Fruit fly (Drosophila melanogaster): ENCODE results near the gene ScsbetaA.

ScsbetaA gene

DNA sequence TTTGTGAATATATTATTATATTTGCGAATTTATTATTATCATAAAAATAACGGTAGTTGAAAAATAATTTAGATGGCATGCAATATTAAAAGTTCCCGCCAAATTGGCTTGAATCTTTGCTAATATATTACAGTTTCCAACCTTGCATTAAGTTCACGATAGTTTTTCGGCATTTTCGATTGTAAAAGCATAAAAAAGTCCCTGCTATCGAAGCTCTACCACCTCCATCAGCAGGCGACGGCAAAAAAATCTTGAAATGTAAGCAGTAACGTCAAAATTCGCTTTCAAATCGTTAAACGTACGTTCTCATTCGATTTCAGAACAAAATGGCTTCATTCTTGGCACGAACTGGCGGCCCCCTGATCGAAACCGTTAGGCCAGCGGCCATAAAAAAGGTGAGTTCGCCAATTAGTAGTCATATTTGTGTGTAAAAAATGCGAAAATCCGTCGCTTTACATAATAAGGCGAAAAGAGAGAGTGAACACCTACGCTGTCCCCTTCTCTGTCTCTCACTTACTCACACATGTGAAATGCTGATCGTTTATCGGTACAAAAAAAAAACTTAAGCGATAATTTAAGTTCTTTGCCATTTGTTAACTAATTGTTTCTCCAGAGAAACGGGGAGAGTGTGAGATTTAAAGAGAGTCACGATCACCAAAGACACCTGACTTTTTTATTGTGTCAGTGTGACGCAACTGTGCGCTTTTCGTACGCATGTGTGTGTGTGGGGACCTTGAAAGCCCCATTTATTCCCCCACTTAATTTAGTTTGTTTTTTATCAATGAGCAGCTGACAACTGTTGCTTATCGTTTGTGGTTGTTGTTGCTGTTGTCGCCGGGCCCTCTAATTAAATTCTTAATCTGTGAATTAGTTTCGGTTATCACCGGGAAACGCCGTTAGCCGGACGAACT is at the start of gene ScsbetaA (continued):
- no peak for TF ChIP-seq CG13624 (GFP tag; optimal IDR thresholded peaks at IDR 0.05)
- TF ChIP-seq CG12104 (GFP tag; optimal IDR thresholded peaks at IDR 0.05) = no peak
- TF ChIP-seq disco-r (GFP tag; optimal IDR thresholded peaks at IDR 0.05) = no peak
- TF ChIP-seq CG11456 (GFP tag; IDR thresholded peaks at IDR 0.05) = no peak
- no peak for TF ChIP-seq lmd (GFP tag; IDR thresholded peaks at IDR 0.05)
- TF ChIP-seq CG17385 (GFP tag; optimal IDR thresholded peaks at IDR 0.05) = no peak
- TF ChIP-seq CG12659 (GFP tag; optimal IDR thresholded peaks at IDR 0.05) = peak; percentile 54
- no peak for TF ChIP-seq luna (GFP tag; optimal IDR thresholded peaks at IDR 0.05)
- no peak for TF ChIP-seq Ssrp (tag; optimal IDR thresholded peaks at IDR 0.05)
- peak; percentile 57; the same call in 1 of the 2 replicates for TF ChIP-seq nerfin-2 (GFP tag; IDR thresholded peaks at IDR 0.05; ENCODE audit: partially characterized antibody)
- no peak for TF ChIP-seq Oli (tag; optimal IDR thresholded peaks at IDR 0.05)
- no peak for TF ChIP-seq dan (GFP tag; IDR thresholded peaks at IDR 0.05)
- TF ChIP-seq Opbp (GFP tag; IDR thresholded peaks at IDR 0.05; ENCODE audit: partially characterized antibody) = peak; percentile 85
- no peak for TF ChIP-seq lola (GFP tag; optimal IDR thresholded peaks at IDR 0.05)
- TF ChIP-seq Ets65A (GFP tag) = peak; percentile 19
- TF ChIP-seq br (optimal IDR thresholded peaks at IDR 0.05) = no peak
- no peak for TF ChIP-seq dysf (GFP tag; IDR thresholded peaks at IDR 0.05)
- TF ChIP-seq chinmo (GFP tag; IDR thresholded peaks at IDR 0.05; ENCODE audit: partially characterized antibody) = peak; percentile 86
- TF ChIP-seq Med (GFP tag) = peak; percentile 75
- no peak for TF ChIP-seq dmrt11E (tag; optimal IDR thresholded peaks at IDR 0.05)
- no peak for TF ChIP-seq CG13296 (GFP tag; optimal IDR thresholded peaks at IDR 0.05)
- no peak for TF ChIP-seq CG30403 (GFP tag; optimal IDR thresholded peaks at IDR 0.05)
- TF ChIP-seq Dfd (GFP tag; optimal IDR thresholded peaks at IDR 0.05) = no peak
- TF ChIP-seq CG11560 (tag; IDR thresholded peaks at IDR 0.05) = no peak
- no peak for TF ChIP-seq CG15269 (tag; optimal IDR thresholded peaks at IDR 0.05)
- TF ChIP-seq MBD-R2 (GFP tag; IDR thresholded peaks at IDR 0.05) = peak; percentile 39
- TF ChIP-seq Elba2 (GFP tag; optimal IDR thresholded peaks at IDR 0.05) = no peak
- TF ChIP-seq tll (GFP tag; optimal IDR thresholded peaks at IDR 0.05) = no peak
- no peak for TF ChIP-seq CG3065 (GFP tag; optimal IDR thresholded peaks at IDR 0.05)
- no peak for TF ChIP-seq Xbp1 (GFP tag; optimal IDR thresholded peaks at IDR 0.05)
- TF ChIP-seq NfI (GFP tag; optimal IDR thresholded peaks at IDR 0.05) = peak; percentile 14
- no peak for TF ChIP-seq her (GFP tag; optimal IDR thresholded peaks at IDR 0.05)
- peak; percentile 62; the same call in 2 of the 3 replicates for TF ChIP-seq CG14860 (GFP tag; IDR thresholded peaks at IDR 0.05; ENCODE audit: partially characterized antibody)
- no peak for TF ChIP-seq bowl (GFP tag; IDR thresholded peaks at IDR 0.05)
- TF ChIP-seq CG17912 (GFP tag; optimal IDR thresholded peaks at IDR 0.05) = no peak
- no peak for TF ChIP-seq Kr (GFP tag; optimal IDR thresholded peaks at IDR 0.05)
- TF ChIP-seq Scr (GFP tag; IDR thresholded peaks at IDR 0.05; ENCODE audit: partially characterized antibody) = peak; percentile 80
- no peak for TF ChIP-seq crc (GFP tag; optimal IDR thresholded peaks at IDR 0.05)
- peak; percentile 51 for TF ChIP-seq CG9932 (GFP tag; IDR thresholded peaks at IDR 0.05)
- no peak for TF ChIP-seq Mad (GFP tag; optimal IDR thresholded peaks at IDR 0.05)
- TF ChIP-seq Dip2 (GFP tag; IDR thresholded peaks at IDR 0.05) = no peak
- TF ChIP-seq Asciz (GFP tag; optimal IDR thresholded peaks at IDR 0.05) = no peak
- TF ChIP-seq stwl (tag; optimal IDR thresholded peaks at IDR 0.05) = peak; percentile 73
- peak in 1 of 2 experiments; percentile 14 for TF ChIP-seq crp (GFP tag; optimal IDR thresholded peaks at IDR 0.05)
- TF ChIP-seq CG8290 (GFP tag; optimal IDR thresholded peaks at IDR 0.05) = peak; percentile 8
- no peak for TF ChIP-seq CG8290 (tag; optimal IDR thresholded peaks at IDR 0.05)
- TF ChIP-seq sr (GFP tag; IDR thresholded peaks at IDR 0.05) = no peak
- TF ChIP-seq Vsx1 (GFP tag; optimal IDR thresholded peaks at IDR 0.05) = peak; percentile 13
- TF ChIP-seq twi (tag; optimal IDR thresholded peaks at IDR 0.05) = no peak
